Worm (Caenorhabditis elegans) whole organism, midembryonic: ENCODE results near the gene F38B6.3.

ENCODE experiments used
- T22C8.4 ChIP-seq: fragments of 200-800 bp; sonication (Bioruptor generic); IDR thresholded peaks from 2 replicates; pipeline ENCODE4 v1.3.6; 2022; ENCODE audit warnings: missing genetic modification characterization, missing compliant biosample characterization
- cog-1 ChIP-seq: sonication (generic microtip); optimal IDR thresholded peaks from 2 replicates; lab custom pipeline; 2016; ENCODE audit warnings: missing genetic modification characterization, missing compliant biosample characterization
- flt-1 ChIP-seq: fragments of 200-800 bp; sonication (Bioruptor generic); IDR thresholded peaks from 2 replicates; pipeline ENCODE4 v1.3.6; 2022; ENCODE audit warnings: missing genetic modification characterization, missing compliant biosample characterization
- klf-2 ChIP-seq: fragments of 200-800 bp; sonication (Bioruptor generic); conservative IDR thresholded peaks from 2 replicates; pipeline ENCODE4 v1.3.6; 2022; ENCODE audit warnings: missing genetic modification reagents, missing genetic modification characterization, missing compliant biosample characterization
- med-1 ChIP-seq: sonication (generic microtip); optimal IDR thresholded peaks from 2 replicates; lab custom pipeline; 2017; ENCODE audit warnings: missing genetic modification characterization, mild to moderate bottlenecking, missing compliant biosample characterization, antibody characterized with exemption, missing genetic modification reagents; ENCODE audit not compliant: insufficient read depth
- ref-1 ChIP-seq: fragments of 200-800 bp; sonication (Bioruptor generic); conservative IDR thresholded peaks from 2 replicates; pipeline ENCODE4 v1.3.6; 2022; ENCODE audit warnings: missing genetic modification reagents, missing genetic modification characterization, missing compliant biosample characterization
- tab-1 ChIP-seq: fragments of 200-800 bp; sonication (Bioruptor generic); IDR thresholded peaks from 2 replicates; pipeline ENCODE4 v1.3.6; 2022; ENCODE audit warnings: missing genetic modification characterization, missing compliant biosample characterization
- ztf-23 ChIP-seq: fragments of 200-800 bp; sonication (Bioruptor generic); IDR thresholded peaks from 2 replicates; pipeline ENCODE4 v1.3.6; 2022; ENCODE audit warnings: missing genetic modification reagents, missing genetic modification characterization, missing compliant biosample characterization

DNA sequence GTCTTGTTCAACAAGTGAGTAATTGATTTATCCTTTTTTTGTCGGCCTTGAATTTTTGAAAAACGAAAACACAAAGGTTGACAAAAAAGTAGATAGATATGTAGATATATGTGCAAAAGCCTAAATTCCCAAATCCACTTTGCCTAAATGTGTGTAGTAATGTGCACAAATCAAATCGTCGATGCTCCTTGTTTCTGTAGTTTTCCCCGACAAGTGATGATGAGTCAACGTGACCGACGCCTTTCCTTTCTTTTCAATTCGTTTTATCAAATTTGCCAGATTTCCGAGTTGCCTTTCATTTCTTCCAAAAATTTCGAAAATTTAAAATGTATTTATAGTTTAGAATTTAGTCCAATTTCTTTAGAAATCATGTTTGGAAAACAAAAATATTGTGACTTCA, 11.7 kb downstream of the F38B6.3 start:
- no peak for TF ChIP-seq med-1 (GFP tag; lab: Kevin White, UChicago)
- TF ChIP-seq tab-1 (GFP tag; lab: Robert Waterston, UW) = no peak
- no peak for TF ChIP-seq cog-1 (tag; lab: Kevin White, UChicago)
- TF ChIP-seq T22C8.4 (GFP tag; lab: Robert Waterston, UW) = no peak
- no peak for TF ChIP-seq ref-1
- no peak for TF ChIP-seq klf-2 (GFP tag; lab: Robert Waterston, UW)
- TF ChIP-seq ztf-23 = no peak
- TF ChIP-seq flt-1 = no peak
